Fruit fly (Drosophila melanogaster): ENCODE data around the gene CG14684.

Gene CG14684

DNA sequence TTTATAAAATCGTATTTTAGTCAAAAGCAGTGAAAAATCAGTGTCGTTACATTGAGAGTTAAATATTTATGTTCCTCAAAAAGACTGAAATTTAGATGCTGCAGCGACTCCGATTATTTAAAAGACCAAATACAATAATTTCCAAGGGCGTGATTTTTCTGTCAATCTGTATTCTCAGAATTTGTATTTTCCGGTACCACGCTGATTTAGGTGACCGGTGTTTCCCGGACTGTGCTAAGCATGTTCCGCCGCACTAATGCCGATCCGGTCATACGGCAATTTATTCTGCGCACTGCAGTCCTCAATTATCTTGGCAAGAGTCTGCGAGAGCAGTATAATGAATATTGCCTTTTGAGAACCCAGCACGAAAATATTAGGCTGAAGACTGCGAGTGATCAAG is at the start of gene CG14684, which contains the start of gene CG31467:
Gene CG14684, plus strand, starts transcription at position 212 of the 400 bp plus-strand sequence.
Gene CG31467, minus strand, starts transcription at position 101 of the 400 bp plus-strand sequence.
- TF ChIP-seq CG17801 (GFP tag; optimal IDR thresholded peaks at IDR 0.05; ENCODE audit: partially characterized antibody), result no peak

DNA sequence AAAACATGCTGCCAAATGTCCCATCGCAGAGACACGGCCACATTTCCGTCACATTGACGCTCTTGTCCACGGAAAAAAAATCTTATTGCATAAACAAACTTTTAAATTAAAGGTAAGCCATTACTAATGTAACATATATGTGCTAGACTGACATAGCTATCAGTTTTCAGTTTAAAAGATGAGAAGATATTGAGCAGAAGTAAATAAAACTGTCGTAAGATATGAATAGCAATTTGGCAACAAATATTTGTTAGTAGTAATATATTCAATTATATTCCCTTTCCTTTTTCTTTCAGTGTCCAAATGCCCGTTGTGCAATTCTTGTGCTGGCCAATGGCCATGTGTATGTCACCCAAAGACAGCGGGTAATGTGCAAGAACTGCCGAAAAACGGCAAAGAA is 48.0 kb upstream of the CG14684 start:
- no peak for TF ChIP-seq CG17801 (GFP tag; optimal IDR thresholded peaks at IDR 0.05; ENCODE audit: partially characterized antibody)

DNA sequence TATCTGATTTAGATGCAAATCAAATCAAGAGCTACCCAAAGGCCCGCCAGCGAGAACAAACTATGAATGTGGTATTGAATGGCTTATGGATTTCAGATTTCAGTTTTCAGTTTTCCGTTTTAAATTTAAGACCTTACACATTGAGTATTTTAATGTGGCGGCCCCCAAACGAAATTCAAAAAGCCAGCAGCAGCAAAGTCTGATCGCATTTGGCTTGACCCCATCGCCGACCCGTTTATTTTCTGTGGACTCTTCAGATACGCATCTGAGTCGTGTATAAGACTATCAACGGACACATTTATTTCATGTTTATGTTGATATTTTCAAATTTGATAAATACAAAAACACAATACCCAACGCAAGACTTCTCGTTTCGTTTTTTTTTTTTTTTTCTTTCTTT is 47.2 kb upstream of the CG14684 start:
- TF ChIP-seq CG17801 (GFP tag; optimal IDR thresholded peaks at IDR 0.05; ENCODE audit: partially characterized antibody), result no peak

DNA sequence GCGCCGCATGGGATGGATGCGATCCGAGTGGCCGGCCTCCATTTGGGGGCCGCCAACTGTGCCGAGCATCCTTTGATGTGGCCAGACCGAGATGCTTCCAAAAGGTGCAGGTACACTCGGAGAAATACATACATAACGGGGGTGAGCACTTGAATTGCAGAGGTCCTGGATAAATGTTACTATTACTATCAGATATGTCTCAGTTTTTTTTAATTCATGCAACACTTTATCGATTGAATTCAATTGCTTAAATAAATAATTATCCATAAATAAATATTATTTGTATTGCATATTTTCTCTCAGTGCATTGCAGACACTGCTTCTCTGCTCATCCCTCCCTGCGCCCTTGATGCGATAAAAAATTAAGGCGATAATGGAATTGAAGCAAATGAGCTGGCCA is 45.7 kb upstream of the CG14684 start:
- no peak for TF ChIP-seq CG17801 (GFP tag; optimal IDR thresholded peaks at IDR 0.05; ENCODE audit: partially characterized antibody)

DNA sequence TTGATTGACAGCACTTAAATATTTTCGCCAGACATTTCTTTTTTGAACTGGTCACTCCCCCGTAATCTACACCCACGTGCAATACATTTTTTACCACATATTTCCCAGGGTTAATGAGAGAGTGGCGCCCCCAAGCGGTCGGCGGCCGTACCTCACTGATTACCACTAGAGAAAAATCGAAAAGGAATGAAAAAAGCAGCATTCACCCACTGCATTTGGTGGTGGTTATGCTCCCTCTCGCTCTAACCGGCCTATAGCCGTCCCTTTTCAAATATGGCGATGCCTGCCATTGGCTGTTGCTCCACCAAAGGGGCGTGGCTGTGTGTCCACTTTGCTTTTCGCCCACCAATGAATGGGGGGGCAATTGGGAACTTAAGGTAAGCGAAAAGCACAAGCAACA is 41.8 kb upstream of the CG14684 start:
- no peak for TF ChIP-seq CG17801 (GFP tag; optimal IDR thresholded peaks at IDR 0.05; ENCODE audit: partially characterized antibody)

DNA sequence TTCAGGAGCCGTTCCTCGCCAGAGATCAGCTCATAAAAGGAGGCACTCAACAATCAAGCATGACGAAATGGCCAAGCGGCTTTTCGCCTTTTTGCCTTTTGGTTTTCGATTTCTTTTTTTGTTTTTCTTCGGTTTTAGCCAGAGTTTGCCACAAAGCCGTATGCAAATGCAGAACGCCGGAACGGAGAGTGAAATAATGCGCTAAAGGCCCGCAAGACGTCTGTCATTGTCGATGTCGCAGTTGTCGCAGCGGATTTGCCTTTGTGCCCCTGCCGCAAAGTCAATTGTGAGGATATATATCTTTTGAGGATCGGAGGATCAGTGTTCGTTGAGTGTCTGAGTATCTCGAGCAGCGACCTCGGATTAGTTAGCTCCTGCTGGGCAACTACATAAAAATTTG is 38.8 kb upstream of the CG14684 start:
- TF ChIP-seq CG17801 (GFP tag; optimal IDR thresholded peaks at IDR 0.05; ENCODE audit: partially characterized antibody), result no peak

DNA sequence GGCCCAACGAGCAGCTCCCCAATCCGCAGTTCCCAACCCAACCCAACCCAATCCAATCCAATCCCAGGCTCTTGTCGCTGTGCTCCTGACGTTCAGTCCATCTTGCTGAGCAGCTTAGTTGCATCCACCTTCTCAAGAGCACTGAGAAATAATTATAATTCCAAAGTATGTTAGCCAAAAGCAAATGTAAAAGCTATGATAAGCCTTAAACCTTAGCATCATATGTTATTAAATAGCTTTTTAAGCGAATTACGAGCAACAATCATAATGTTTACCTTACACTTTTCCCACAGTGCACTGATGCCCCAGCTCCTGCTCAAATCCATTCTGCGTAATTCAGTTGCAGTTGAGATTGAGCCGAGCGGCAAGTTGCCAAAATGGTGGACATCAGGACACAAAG is 36.8 kb upstream of the CG14684 start:
- no peak for TF ChIP-seq CG17801 (GFP tag; optimal IDR thresholded peaks at IDR 0.05; ENCODE audit: partially characterized antibody)

dm6 chr3R:10672680-10673079 is 34.1 kb upstream of the CG14684 start:
- TF ChIP-seq CG17801 (GFP tag; optimal IDR thresholded peaks at IDR 0.05; ENCODE audit: partially characterized antibody), result no peak

DNA sequence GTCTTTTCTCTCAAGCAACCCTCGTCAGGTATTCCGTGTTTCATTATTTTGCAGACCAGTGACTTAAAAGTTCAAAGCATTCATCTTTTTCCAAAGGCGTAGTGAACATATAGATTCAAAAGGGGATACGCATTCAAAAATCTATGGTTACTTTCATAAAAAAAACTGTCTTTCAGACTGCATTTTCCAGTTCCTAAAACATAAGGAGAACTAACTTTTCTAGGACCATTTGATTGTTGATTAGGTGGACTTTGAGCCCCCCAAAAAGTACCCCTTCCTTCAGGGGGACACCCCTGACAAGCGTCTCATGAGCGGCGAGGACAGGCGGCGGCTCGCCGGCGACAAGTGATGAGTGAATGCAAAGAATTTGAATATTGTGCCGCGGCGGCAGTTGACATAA is 33.2 kb upstream of the CG14684 start:
- no peak for TF ChIP-seq CG17801 (GFP tag; optimal IDR thresholded peaks at IDR 0.05; ENCODE audit: partially characterized antibody)

- TF ChIP-seq CG17801 (GFP tag; optimal IDR thresholded peaks at IDR 0.05; ENCODE audit: partially characterized antibody), result no peak
Observed at dm6 chr3R:10675101-10675500, 31.7 kb upstream of the CG14684 start.

- no peak for TF ChIP-seq CG17801 (GFP tag; optimal IDR thresholded peaks at IDR 0.05; ENCODE audit: partially characterized antibody)
Observed at dm6 chr3R:10677245-10677902, 29.4 kb upstream of the CG14684 start, which contains the start of gene CG6465. Gene CG6465, minus strand, starts transcription at chr3R:10677251.

- no peak for TF ChIP-seq CG17801 (GFP tag; optimal IDR thresholded peaks at IDR 0.05; ENCODE audit: partially characterized antibody)
Observed at dm6 chr3R:10678935-10679565, 27.7 kb upstream of the CG14684 start.

DNA sequence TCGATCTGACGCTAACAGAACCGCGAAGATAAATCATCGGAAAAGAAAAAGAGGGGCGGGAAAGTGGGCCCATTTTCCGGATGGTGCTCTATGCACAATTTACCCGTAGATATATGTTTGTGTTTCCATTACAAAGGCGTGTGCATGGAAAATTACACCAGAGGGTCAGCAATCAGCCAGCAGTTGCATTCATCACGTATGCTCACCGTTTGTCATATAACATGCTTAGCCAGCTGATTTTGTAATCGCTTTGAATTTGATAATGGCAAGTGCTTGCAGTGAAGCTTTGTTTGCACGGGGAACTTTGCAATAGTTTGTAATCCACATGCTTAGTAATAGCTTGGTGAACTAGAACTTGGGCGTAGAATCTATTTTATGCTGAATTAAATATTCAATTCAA is 26.9 kb upstream of the CG14684 start:
- no peak for TF ChIP-seq CG17801 (GFP tag; optimal IDR thresholded peaks at IDR 0.05; ENCODE audit: partially characterized antibody)

- TF ChIP-seq CG17801 (GFP tag; optimal IDR thresholded peaks at IDR 0.05; ENCODE audit: partially characterized antibody), result peak; percentile 90
Observed at dm6 chr3R:10680825-10681681, 25.7 kb upstream of the CG14684 start, which contains the start of gene Phyhd1. Gene Phyhd1, minus strand, starts transcription at chr3R:10680925.

DNA sequence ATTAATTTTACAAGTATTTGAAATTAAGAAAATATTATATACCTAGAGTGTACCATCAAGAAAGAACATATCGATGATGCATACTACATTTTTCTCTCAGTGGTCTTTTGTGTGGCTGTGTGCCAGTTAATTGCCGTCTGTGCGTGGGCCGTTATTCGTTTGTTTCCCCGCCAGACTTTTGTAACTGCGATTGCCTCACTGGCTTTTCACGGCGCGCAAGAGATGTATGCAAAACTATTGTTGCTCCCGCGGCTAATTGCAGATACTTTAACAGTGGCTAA is 25.2 kb upstream of the CG14684 start:
- no peak for TF ChIP-seq CG17801 (GFP tag; optimal IDR thresholded peaks at IDR 0.05; ENCODE audit: partially characterized antibody)

DNA sequence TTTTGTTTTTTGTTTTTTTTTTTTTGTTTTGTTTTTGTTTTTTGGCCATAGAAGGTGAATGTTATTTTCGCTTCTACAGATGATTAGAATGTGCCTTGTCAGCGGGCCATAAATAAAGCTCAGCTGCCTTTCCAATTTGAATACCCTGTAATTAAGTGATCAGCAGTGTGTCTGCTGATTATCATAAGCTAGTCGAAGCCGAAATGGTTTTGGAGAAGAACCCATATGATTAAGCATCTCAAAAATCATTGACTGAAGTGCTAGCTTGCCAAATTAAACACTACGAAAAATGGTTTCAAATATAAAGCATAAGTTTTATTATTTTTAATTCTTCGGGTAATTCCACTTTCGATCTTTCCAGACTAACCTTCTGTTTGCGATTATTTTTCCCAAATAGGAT is 23.5 kb upstream of the CG14684 start:
- no peak for TF ChIP-seq CG17801 (GFP tag; optimal IDR thresholded peaks at IDR 0.05; ENCODE audit: partially characterized antibody)

All from ovary, adult (tissue).